Fruit fly (Drosophila melanogaster) whole organism, embryonic: Measurements from ENCODE around the gene Abi.

Experiments used
- CG10979 ChIP-seq: fragments of 200-800 bp; sonication (Bioruptor generic); optimal IDR thresholded peaks from 2 replicates; lab custom pipeline; 2018; ENCODE audit warnings: missing biosample characterization, mild to moderate bottlenecking, missing genetic modification characterization, moderate library complexity
- CG12071 ChIP-seq: fragments of 200-800 bp; sonication (Bioruptor generic); optimal IDR thresholded peaks from 3 replicates; lab custom pipeline; 2018; ENCODE audit warnings: missing biosample characterization, mild to moderate bottlenecking, missing genetic modification characterization
- CG12155 ChIP-seq: fragments of 200-800 bp; sonication (Bioruptor generic); optimal IDR thresholded peaks from 3 replicates; lab custom pipeline; 2016; ENCODE audit warnings: missing biosample characterization, missing genetic modification characterization
- CG13894 ChIP-seq: fragments of 200-800 bp; sonication (Bioruptor generic); optimal IDR thresholded peaks from 3 replicates; lab custom pipeline; 2018; ENCODE audit warnings: missing biosample characterization, mild to moderate bottlenecking, missing genetic modification characterization, moderate library complexity
- CG14050 ChIP-seq: fragments of 200-800 bp; sonication (Bioruptor generic); IDR thresholded peaks from 3 replicates; pipeline ENCODE4 v1.3.6; 2022; ENCODE audit warnings: missing biosample characterization, missing genetic modification characterization
- CG15696 ChIP-seq: fragments of 200-800 bp; sonication (Bioruptor generic); optimal IDR thresholded peaks from 2 replicates; lab custom pipeline; 2019; ENCODE audit warnings: missing biosample characterization, mild to moderate bottlenecking, missing genetic modification characterization, moderate library complexity
- CG1603 ChIP-seq: fragments of 200-800 bp; sonication (Bioruptor generic); optimal IDR thresholded peaks from 2 replicates; lab custom pipeline; 2019; ENCODE audit warnings: missing biosample characterization, mild to moderate bottlenecking, missing genetic modification characterization, moderate library complexity
- CG17385 ChIP-seq: fragments of 200-800 bp; sonication (Bioruptor generic); optimal IDR thresholded peaks from 3 replicates; lab custom pipeline; 2018; ENCODE audit warnings: missing biosample characterization, mild to moderate bottlenecking, missing genetic modification characterization
- CG1832 ChIP-seq: fragments of 200-800 bp; sonication (Bioruptor generic); optimal IDR thresholded peaks from 2 replicates; lab custom pipeline; 2017; ENCODE audit warnings: missing biosample characterization, mild to moderate bottlenecking, missing genetic modification characterization, inconsistent platforms
- CG2199 ChIP-seq: fragments of 200-800 bp; sonication (Bioruptor generic); IDR thresholded peaks from 3 replicates; pipeline ENCODE4 v1.3.6; 2022; ENCODE audit warnings: missing biosample characterization, missing genetic modification characterization
- CG2712 ChIP-seq: fragments of 200-800 bp; optimal IDR thresholded peaks from 3 replicates; lab custom pipeline; 2019; ENCODE audit warnings: missing biosample characterization, mild to moderate bottlenecking, missing genetic modification characterization, moderate library complexity
- CG3163 ChIP-seq: fragments of 200-800 bp; sonication (Bioruptor generic); optimal IDR thresholded peaks from 3 replicates; lab custom pipeline; 2016; ENCODE audit warnings: missing biosample characterization, missing genetic modification characterization
- CG3281 ChIP-seq: fragments of 200-800 bp; sonication (Bioruptor generic); optimal IDR thresholded peaks from 3 replicates; lab custom pipeline; 2017; ENCODE audit warnings: missing biosample characterization, mild to moderate bottlenecking, missing genetic modification characterization
- CG3407 ChIP-seq: fragments of 200-800 bp; sonication (Bioruptor generic); optimal IDR thresholded peaks from 2 replicates; lab custom pipeline; 2018; ENCODE audit warnings: missing biosample characterization, mild to moderate bottlenecking, missing genetic modification characterization
- CG34422 ChIP-seq: fragments of 200-800 bp; sonication (Bioruptor generic); IDR thresholded peaks from 3 replicates; pipeline ENCODE4 v1.3.6; 2022; ENCODE audit warnings: missing biosample characterization, missing genetic modification characterization
- CG3847 ChIP-seq: fragments of 200-800 bp; sonication (Bioruptor generic); IDR thresholded peaks from 2 replicates; pipeline ENCODE4 v1.3.6; 2022; ENCODE audit warnings: missing biosample characterization, missing genetic modification characterization
- CG4617 ChIP-seq: fragments of 200-800 bp; sonication (Bioruptor generic); optimal IDR thresholded peaks from 3 replicates; lab custom pipeline; 2016; ENCODE audit warnings: missing biosample characterization, missing genetic modification characterization, borderline replicate concordance
- CG4707 ChIP-seq: fragments of 200-800 bp; sonication (Bioruptor generic); optimal IDR thresholded peaks from 2 replicates; lab custom pipeline; 2018; ENCODE audit warnings: missing biosample characterization, mild to moderate bottlenecking, missing genetic modification characterization, moderate library complexity
- CG5953 ChIP-seq: fragments of 200-800 bp; sonication (Bioruptor generic); IDR thresholded peaks from 2 replicates; pipeline ENCODE4 v1.3.6; 2022; ENCODE audit warnings: missing biosample characterization, missing genetic modification characterization
- CG7372 ChIP-seq: fragments of 200-800 bp; sonication (Bioruptor generic); IDR thresholded peaks from 2 replicates; pipeline ENCODE4 v1.3.6; 2022; ENCODE audit warnings: missing biosample characterization, missing genetic modification characterization
- CG9215 ChIP-seq: fragments of 200-800 bp; sonication (Bioruptor generic); IDR thresholded peaks from 2 replicates; pipeline ENCODE4 v1.3.6; 2022; ENCODE audit warnings: missing biosample characterization, missing genetic modification characterization
- CG9609 ChIP-seq: fragments of 200-800 bp; sonication (Bioruptor generic); optimal IDR thresholded peaks from 3 replicates; lab custom pipeline; 2016; ENCODE audit warnings: missing biosample characterization, missing genetic modification characterization
- D ChIP-seq, 2 experiments: fragments of 200-800 bp in 1 of 2; fragments of >200 bp in 1 of 2; sonication (Bioruptor generic) in 1 of 2; optimal IDR thresholded peaks; 2 replicates in 1 of 2; 3 replicates in 1 of 2; lab custom pipeline; 2017; ENCODE audit warnings: mild to moderate bottlenecking in 1 of 2, missing biosample characterization in 1 of 2, missing genetic modification characterization in 1 of 2, missing genetic modification reagents in 1 of 2
- Eip74EF ChIP-seq, 2 experiments: fragments of 200-800 bp in 1 of 2; fragments of >200 bp in 1 of 2; sonication (Bioruptor generic) in 1 of 2; optimal IDR thresholded peaks; 2 replicates each; lab custom pipeline; 2017 to 2019; ENCODE audit warnings: missing biosample characterization in 2 of 2, missing genetic modification characterization in 2 of 2, mild to moderate bottlenecking in 1 of 2, moderate library complexity in 1 of 2
- HmgD ChIP-seq: fragments of 200-800 bp; sonication (Bioruptor generic); optimal IDR thresholded peaks from 3 replicates; lab custom pipeline; 2016; ENCODE audit warnings: missing biosample characterization, missing genetic modification characterization
- MESR4 ChIP-seq: fragments of 200-800 bp; sonication (Bioruptor generic); optimal IDR thresholded peaks from 2 replicates; lab custom pipeline; 2018; ENCODE audit warnings: missing biosample characterization, mild to moderate bottlenecking, missing genetic modification characterization, moderate library complexity
- NfI ChIP-seq: fragments of 200-800 bp; sonication (Bioruptor generic); optimal IDR thresholded peaks from 3 replicates; lab custom pipeline; 2018; ENCODE audit warnings: missing biosample characterization, mild to moderate bottlenecking, missing genetic modification characterization, moderate library complexity
- Trl ChIP-seq, 3 experiments: fragments of >200 bp in 2 of 3; fragments of 200-800 bp in 1 of 3; sonication (Bioruptor generic) in 1 of 3; optimal IDR thresholded peaks; 2 replicates in 1 of 3; 3 replicates in 2 of 3; lab custom pipeline; 2016 to 2017; ENCODE audit warnings: missing biosample characterization in 1 of 3, missing genetic modification characterization in 1 of 3
- Usf ChIP-seq: fragments of 200-800 bp; sonication (Bioruptor generic); optimal IDR thresholded peaks from 2 replicates; lab custom pipeline; 2017; ENCODE audit warnings: missing genotype, missing biosample characterization, missing genetic modification characterization
- amos ChIP-seq: fragments of 200-800 bp; sonication (Bioruptor generic); IDR thresholded peaks from 2 replicates; pipeline ENCODE4 v1.3.6; 2022; ENCODE audit warnings: missing biosample characterization, missing genetic modification characterization; ENCODE audit not compliant: partially characterized antibody
- cad ChIP-seq: fragments of >200 bp; optimal IDR thresholded peaks from 2 replicates; lab custom pipeline; 2017; ENCODE audit warnings: missing biosample characterization, missing genetic modification characterization
- chinmo ChIP-seq: fragments of 200-800 bp; sonication (Bioruptor generic); IDR thresholded peaks from 4 replicates; pipeline ENCODE4 v1.3.6; 2022; ENCODE audit warnings: missing biosample characterization, missing genetic modification characterization; ENCODE audit not compliant: partially characterized antibody
- chm ChIP-seq: fragments of 200-800 bp; sonication (Bioruptor generic); IDR thresholded peaks from 2 replicates; pipeline ENCODE4 v1.3.6; 2022; ENCODE audit warnings: missing biosample characterization, missing genetic modification characterization
- croc ChIP-seq: fragments of 200-800 bp; sonication (Bioruptor generic); conservative IDR thresholded peaks from 3 replicates; pipeline ENCODE4 v1.3.6; 2022; ENCODE audit warnings: missing biosample characterization, missing genetic modification characterization
- crp ChIP-seq, 2 experiments: fragments of 200-800 bp; sonication (Bioruptor generic); optimal IDR thresholded peaks; 2 replicates in 1 of 2; 3 replicates in 1 of 2; lab custom pipeline; 2017; ENCODE audit warnings: missing biosample characterization in 2 of 2, missing genetic modification characterization in 2 of 2, mild to moderate bottlenecking in 1 of 2, moderate library complexity in 1 of 2
- dpn ChIP-seq, 2 experiments: fragments of 200-800 bp; sonication (Bioruptor generic); optimal IDR thresholded peaks; 3 replicates each; lab custom pipeline; 2016; ENCODE audit warnings: missing biosample characterization in 2 of 2, missing genetic modification characterization in 2 of 2
- emc ChIP-seq: fragments of 200-800 bp; sonication (Bioruptor generic); optimal IDR thresholded peaks from 2 replicates; lab custom pipeline; 2016; ENCODE audit warnings: missing biosample characterization, missing genetic modification characterization
- gsb ChIP-seq: fragments of 200-800 bp; sonication (Bioruptor generic); IDR thresholded peaks from 2 replicates; pipeline ENCODE4 v1.3.6; 2022; ENCODE audit warnings: missing biosample characterization, missing genetic modification characterization
- ind ChIP-seq: fragments of 200-800 bp; sonication (Bioruptor generic); optimal IDR thresholded peaks from 3 replicates; lab custom pipeline; 2016; ENCODE audit warnings: missing biosample characterization, missing genetic modification characterization
- lmd ChIP-seq: fragments of 200-800 bp; sonication (Bioruptor generic); IDR thresholded peaks from 2 replicates; pipeline ENCODE4 v1.3.6; 2022; ENCODE audit warnings: missing biosample characterization, missing genetic modification characterization
- lola ChIP-seq, 3 experiments: fragments of >200 bp in 2 of 3; fragments of 200-800 bp in 1 of 3; sonication (Bioruptor generic) in 1 of 3; optimal IDR thresholded peaks; 2 replicates each; lab custom pipeline; 2017 to 2019; ENCODE audit warnings: missing biosample characterization in 3 of 3, missing genetic modification characterization in 3 of 3, mild to moderate bottlenecking in 1 of 3, moderate library complexity in 1 of 3
- nom ChIP-seq: fragments of 200-800 bp; sonication (Bioruptor generic); optimal IDR thresholded peaks from 2 replicates; lab custom pipeline; 2017; ENCODE audit warnings: missing biosample characterization, missing genetic modification characterization, mild to moderate bottlenecking, moderate library complexity, missing genetic modification reagents
- peb ChIP-seq: fragments of 200-800 bp; sonication (Bioruptor generic); IDR thresholded peaks from 2 replicates; pipeline ENCODE4 v1.3.6; 2022; ENCODE audit warnings: missing biosample characterization, missing genetic modification characterization
- psq ChIP-seq: fragments of 200-800 bp; sonication (Bioruptor generic); optimal IDR thresholded peaks from 2 replicates; lab custom pipeline; 2017; ENCODE audit warnings: missing biosample characterization, missing genetic modification characterization
- vfl ChIP-seq: fragments of 200-800 bp; sonication (Bioruptor generic); optimal IDR thresholded peaks from 2 replicates; lab custom pipeline; 2016; ENCODE audit warnings: missing biosample characterization, missing genetic modification characterization
- wdn ChIP-seq: fragments of 200-800 bp; sonication (Bioruptor generic); IDR thresholded peaks from 2 replicates; pipeline ENCODE4 v1.3.6; 2022; ENCODE audit warnings: missing biosample characterization, missing genetic modification characterization
- zf30C ChIP-seq: fragments of 200-800 bp; sonication (Bioruptor generic); optimal IDR thresholded peaks from 3 replicates; lab custom pipeline; 2018; ENCODE audit warnings: missing biosample characterization, mild to moderate bottlenecking, missing genetic modification characterization
- zfh1 ChIP-seq: fragments of 200-800 bp; sonication (Bioruptor generic); IDR thresholded peaks from 3 replicates; pipeline ENCODE4 v1.3.6; 2022; ENCODE audit warnings: missing biosample characterization, missing genetic modification characterization

Abi gene

DNA sequence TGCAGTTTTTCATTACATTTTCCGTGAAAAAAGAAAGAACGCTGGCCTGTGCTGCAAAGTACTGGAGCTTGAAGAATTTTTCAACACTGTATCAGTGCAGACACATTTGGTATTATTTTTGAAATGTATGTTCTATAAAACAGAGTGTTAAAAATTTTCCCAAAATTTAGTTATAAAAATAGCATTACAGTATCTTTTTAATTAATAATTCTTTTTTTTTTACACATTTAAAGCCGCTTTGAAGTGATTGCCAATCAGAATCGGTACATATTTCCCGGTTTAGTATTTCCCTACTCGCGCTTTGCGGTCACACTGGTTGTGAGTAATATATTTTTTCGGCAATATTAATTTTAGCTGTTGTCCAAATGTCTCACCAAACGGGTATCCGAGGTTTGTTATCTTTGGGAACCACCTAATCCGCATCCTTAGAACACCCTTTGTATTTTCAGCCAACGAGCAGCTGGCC is at the start of gene Abi, which contains the start of gene twf:
TSS of gene Abi (minus strand) at position 74 of the 466 bp plus-strand sequence.
TSS of gene twf (plus strand) at position 308 of the 466 bp plus-strand sequence.
- peak; percentile 42 for TF ChIP-seq psq (GFP tag; lab: Kevin White, UChicago)
- TF ChIP-seq zfh1 (GFP tag; lab: Robert Waterston, UW), result peak; percentile 71; the same call in 2 of the 3 replicates
- no peak for TF ChIP-seq CG4707 (GFP tag; lab: Kevin White, UChicago)
- peak; percentile 79 for TF ChIP-seq CG3847 (GFP tag; lab: Robert Waterston, UW)
- peak; percentile 75 to 80 for TF ChIP-seq dpn (GFP tag; optimal IDR thresholded peaks at IDR 0.05; lab: Kevin White, UChicago)
- TF ChIP-seq CG3281 (GFP tag; lab: Kevin White, UChicago), result peak; percentile 60
- peak; percentile 74 for TF ChIP-seq ind (GFP tag; lab: Kevin White, UChicago)
- TF ChIP-seq CG3407, result peak; percentile 43
- TF ChIP-seq emc (GFP tag; lab: Kevin White, UChicago), result peak; percentile 20
- peak; percentile 55 for TF ChIP-seq CG7372
- TF ChIP-seq CG13894 (tag; lab: Kevin White, UChicago), result peak; percentile 54
- TF ChIP-seq D (optimal IDR thresholded peaks at IDR 0.05; lab: Kevin White, UChicago), result no peak
- peak; percentile 34 for TF ChIP-seq D (GFP tag; optimal IDR thresholded peaks at IDR 0.05; lab: Kevin White, UChicago)
- peak; percentile 97 for TF ChIP-seq CG4617 (GFP tag; lab: Kevin White, UChicago)
- TF ChIP-seq wdn (GFP tag; lab: Robert Waterston, UW), result peak; percentile 32; the same call in 1 of the 2 replicates
- TF ChIP-seq CG12155 (GFP tag; lab: Kevin White, UChicago), result peak; percentile 80
- no peak for TF ChIP-seq HmgD
- TF ChIP-seq CG9609 (GFP tag; lab: Kevin White, UChicago), result peak; percentile 45
- TF ChIP-seq Usf, result no peak
- peak; percentile 60; the same call in 1 of the 3 replicates for TF ChIP-seq CG34422 (GFP tag; lab: Robert Waterston, UW)
- TF ChIP-seq CG1603 (tag; lab: Kevin White, UChicago), result no peak
- TF ChIP-seq CG2199, result no peak
- peak in 1 of 2 experiments; percentile 56 for TF ChIP-seq crp (GFP tag; optimal IDR thresholded peaks at IDR 0.05; lab: Kevin White, UChicago)
- peak in 1 of 2 experiments; percentile 9 for TF ChIP-seq Eip74EF (GFP tag; optimal IDR thresholded peaks at IDR 0.05; lab: Kevin White, UChicago)
- TF ChIP-seq CG14050, result peak; percentile 40; the same call in 1 of the 3 replicates
- no peak; the same call in 2 of the 3 replicates for TF ChIP-seq croc (GFP tag; lab: Robert Waterston, UW)
- TF ChIP-seq amos (GFP tag; lab: Robert Waterston, UW), result no peak
- peak; percentile 71 for TF ChIP-seq CG9215 (GFP tag; lab: Robert Waterston, UW)
- 0 out of 2 replicates have a peak, but pooled peaks have one; percentile 18 for TF ChIP-seq peb
- TF ChIP-seq lola (GFP tag; optimal IDR thresholded peaks at IDR 0.05; lab: Kevin White, UChicago), result peak in 1 of 3 experiments; percentile 63
- peak; percentile 60 for TF ChIP-seq CG10979
- no peak for TF ChIP-seq CG5953 (GFP tag; lab: Robert Waterston, UW)
- peak; percentile 50 for TF ChIP-seq CG15696 (tag; lab: Kevin White, UChicago)
- no peak for TF ChIP-seq nom (GFP tag; lab: Kevin White, UChicago)
- TF ChIP-seq cad (GFP tag; lab: Kevin White, UChicago), result no peak
- peak; percentile 54 for TF ChIP-seq lmd
- TF ChIP-seq CG1832, result no peak
- TF ChIP-seq Trl (optimal IDR thresholded peaks at IDR 0.05; lab: Kevin White, UChicago), result no peak
- TF ChIP-seq Trl (GFP tag; optimal IDR thresholded peaks at IDR 0.05; lab: Kevin White, UChicago), result peak; percentile 27
- TF ChIP-seq CG2712, result peak; percentile 74
- peak; percentile 62 for TF ChIP-seq CG17385 (GFP tag; lab: Kevin White, UChicago)
- TF ChIP-seq CG3163 (GFP tag; lab: Kevin White, UChicago), result no peak
- peak; percentile 23 for TF ChIP-seq vfl
- TF ChIP-seq CG12071 (GFP tag; lab: Kevin White, UChicago), result no peak
- TF ChIP-seq gsb (GFP tag; lab: Robert Waterston, UW), result no peak
- no peak for TF ChIP-seq chinmo
- no peak for TF ChIP-seq zf30C
- no peak for TF ChIP-seq chm
- TF ChIP-seq NfI (GFP tag; lab: Kevin White, UChicago), result peak; percentile 64
- peak; percentile 24 for TF ChIP-seq MESR4 (GFP tag; lab: Kevin White, UChicago)
